Worm (Caenorhabditis elegans) whole organism, L4/young adult: ENCODE data around the gene C52B9.4.

ENCODE experiments used
- W03F9.2 ChIP-seq: fragments of 150-350 bp; optimal IDR thresholded peaks from 2 replicates; lab custom pipeline; 2014; ENCODE audit warnings: missing biosample characterization, missing genetic modification characterization
- dao-5 ChIP-seq: sonication (generic microtip); optimal IDR thresholded peaks from 2 replicates; lab custom pipeline; 2016; ENCODE audit warnings: missing genotype, missing genetic modification characterization, moderate library complexity, missing compliant biosample characterization
- him-1 ChIP-seq: sonication (generic microtip); optimal IDR thresholded peaks from 2 replicates; lab custom pipeline; 2016; ENCODE audit warnings: missing genotype, missing genetic modification reagents, missing genetic modification characterization, missing compliant biosample characterization

DNA sequence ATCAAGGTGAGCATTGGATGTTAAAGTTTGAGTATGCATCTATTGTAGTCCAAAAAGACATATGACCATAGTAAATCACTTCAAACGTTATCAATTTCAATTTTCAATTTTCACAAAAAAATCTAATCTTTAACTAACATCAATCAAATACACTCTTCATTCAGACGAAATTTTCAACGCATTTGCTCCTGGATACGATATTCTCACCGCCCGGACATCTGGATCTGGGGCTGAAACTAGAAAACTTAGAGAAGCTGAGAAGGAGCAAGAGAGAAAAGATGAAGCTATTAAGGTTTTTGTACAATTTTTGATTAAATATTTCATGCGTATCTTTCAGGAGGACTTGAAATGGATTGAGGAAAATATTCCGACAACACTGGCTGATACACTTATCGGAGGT, 3.4 kb downstream of the C52B9.4 start:
- TF ChIP-seq dao-5 (no peak), W03F9.2 (tag; lab: Kevin White, UChicago) (no peak), him-1 (tag; lab: Kevin White, UChicago) (no peak)
